Fruit fly (Drosophila melanogaster): ENCODE data around the gene ymp.

The ymp gene

DNA sequence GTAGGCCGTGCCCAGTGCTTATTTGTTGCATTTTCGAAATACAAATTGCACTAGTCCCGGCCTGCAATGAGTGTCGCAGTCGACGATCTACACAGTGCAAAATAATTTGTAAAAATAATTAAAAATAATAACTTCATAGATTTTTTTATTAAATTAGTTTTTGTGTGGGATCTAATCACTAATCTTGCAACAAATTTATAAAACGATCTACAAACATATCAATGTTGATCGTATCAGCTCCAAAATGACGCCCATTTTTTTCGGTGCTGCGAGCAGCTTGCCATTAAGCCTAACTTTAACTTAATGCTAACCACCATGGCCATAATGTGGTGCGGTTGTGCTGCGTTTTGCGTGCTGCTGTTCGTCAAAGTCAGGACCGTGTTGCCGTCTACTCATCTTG is 42.5 kb upstream of the ymp start (continued):
- TF ChIP-seq mirr (GFP tag; optimal IDR thresholded peaks at IDR 0.05): no peak
- TF ChIP-seq HHEX (GFP tag; optimal IDR thresholded peaks at IDR 0.05): no peak
- peak; percentile 28; the same call in 1 of the 2 replicates for TF ChIP-seq CG10366 (GFP tag; IDR thresholded peaks at IDR 0.05)
- 0 out of 3 replicates have a peak, but pooled peaks have one; percentile 45 for TF ChIP-seq ci (GFP tag; IDR thresholded peaks at IDR 0.05)
- peak; percentile 2 for TF ChIP-seq CG6254 (GFP tag; optimal IDR thresholded peaks at IDR 0.05)
- TF ChIP-seq Xbp1 (GFP tag; optimal IDR thresholded peaks at IDR 0.05): peak; percentile 2
- TF ChIP-seq Drgx (GFP tag; IDR thresholded peaks at IDR 0.05): peak; percentile 59
- peak; percentile 5 for TF ChIP-seq CG18599 (GFP tag; optimal IDR thresholded peaks at IDR 0.05)
- TF ChIP-seq Xrp1 (GFP tag; IDR thresholded peaks at IDR 0.05): peak; percentile 53; the same call in 1 of the 2 replicates
- TF ChIP-seq CG4854 (GFP tag; optimal IDR thresholded peaks at IDR 0.05): no peak
- 0 out of 2 replicates have a peak, but pooled peaks have one; percentile 12 for TF ChIP-seq wdn (GFP tag; IDR thresholded peaks at IDR 0.05)
- TF ChIP-seq CG12236 (GFP tag; optimal IDR thresholded peaks at IDR 0.05): no peak
- peak; percentile 27 for TF ChIP-seq PHDP (tag; optimal IDR thresholded peaks at IDR 0.05)
- 0 out of 2 replicates have a peak, but pooled peaks have one; percentile 36 for TF ChIP-seq Ptx1 (GFP tag; IDR thresholded peaks at IDR 0.05)
- TF ChIP-seq Dfd (GFP tag; optimal IDR thresholded peaks at IDR 0.05): no peak
- peak; percentile 24 for TF ChIP-seq phol (tag; optimal IDR thresholded peaks at IDR 0.05)
- peak; percentile 25 for TF ChIP-seq az2 (GFP tag; optimal IDR thresholded peaks at IDR 0.05)
- TF ChIP-seq CG11247 (GFP tag; IDR thresholded peaks at IDR 0.05): no peak
- TF ChIP-seq Ada2b (GFP tag; IDR thresholded peaks at IDR 0.05): peak; percentile 41; the same call in 1 of the 2 replicates
- TF ChIP-seq CG17385 (GFP tag; optimal IDR thresholded peaks at IDR 0.05): peak; percentile 10
- TF ChIP-seq CG10267 (tag; optimal IDR thresholded peaks at IDR 0.05): peak; percentile 4
- 0 out of 2 replicates have a peak, but pooled peaks have one; percentile 10 for TF ChIP-seq vvl (GFP tag; IDR thresholded peaks at IDR 0.05)
- TF ChIP-seq eyg (GFP tag; optimal IDR thresholded peaks at IDR 0.05): no peak
- TF ChIP-seq sens-2 (GFP tag; IDR thresholded peaks at IDR 0.05): 0 out of 2 replicates have a peak, but pooled peaks have one; percentile 28
- 0 out of 2 replicates have a peak, but pooled peaks have one; percentile 25 for TF ChIP-seq CG14014 (GFP tag; IDR thresholded peaks at IDR 0.05)
- peak; percentile 28; the same call in 1 of the 2 replicates for TF ChIP-seq slbo (GFP tag; IDR thresholded peaks at IDR 0.05)
- no peak for TF ChIP-seq lov (optimal IDR thresholded peaks at IDR 0.05)
- TF ChIP-seq lov (GFP tag; IDR thresholded peaks at IDR 0.05): no peak
- no peak for TF ChIP-seq emc (GFP tag; optimal IDR thresholded peaks at IDR 0.05)
- peak; percentile 46; the same call in 2 of the 3 replicates for TF ChIP-seq row (GFP tag; IDR thresholded peaks at IDR 0.05)

DNA sequence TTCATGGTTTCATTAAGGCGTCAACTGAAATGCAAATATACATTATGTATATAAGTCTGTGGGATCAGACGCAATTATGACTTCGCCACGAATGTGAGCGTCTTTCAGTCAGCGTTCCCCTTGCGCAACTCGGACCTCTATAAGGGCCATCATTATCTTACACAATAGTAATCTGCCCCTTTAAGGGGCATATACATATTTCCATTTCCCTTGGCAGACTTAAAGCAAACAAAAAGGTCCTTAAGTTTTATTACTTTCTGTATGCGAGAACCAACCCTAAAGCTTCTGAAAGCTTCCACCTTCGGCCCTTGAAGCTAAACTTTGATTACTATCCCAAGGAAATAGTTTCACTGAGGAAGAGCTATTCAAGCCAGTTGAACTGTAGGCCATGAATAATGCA is 41.5 kb upstream of the ymp start:
- TF ChIP-seq CG13894 (tag; optimal IDR thresholded peaks at IDR 0.05) (peak; percentile 64), ssp (GFP tag; IDR thresholded peaks at IDR 0.05) (no peak), so (GFP tag; IDR thresholded peaks at IDR 0.05) (no peak), GATAe (GFP tag; conservative IDR thresholded peaks at IDR 0.05) (no peak), abd-A (tag; optimal IDR thresholded peaks at IDR 0.05) (peak; percentile 52), Pdp1 (GFP tag; optimal IDR thresholded peaks at IDR 0.05) (peak in 1 of 2 experiments; percentile 32), lab (GFP tag; optimal IDR thresholded peaks at IDR 0.05) (no peak), sens (GFP tag) (peak; percentile 58)

dm6 chr3R:25648258-25648606 is 39.3 kb upstream of the ymp start:
- no peak for TF ChIP-seq CG34376 (GFP tag; optimal IDR thresholded peaks at IDR 0.05)
- TF ChIP-seq CG8924 (tag; optimal IDR thresholded peaks at IDR 0.05): peak; percentile 1
- TF ChIP-seq CG43689 (GFP tag; IDR thresholded peaks at IDR 0.05): no peak
- TF ChIP-seq insv (GFP tag; optimal IDR thresholded peaks at IDR 0.05): no peak
- TF ChIP-seq Doc3 (GFP tag; IDR thresholded peaks at IDR 0.05; ENCODE audit: partially characterized antibody): peak; percentile 3; the same call in 1 of the 3 replicates
- TF ChIP-seq seq (GFP tag; IDR thresholded peaks at IDR 0.05): no peak
- TF ChIP-seq h (optimal IDR thresholded peaks at IDR 0.05): no peak
- TF ChIP-seq Dp (GFP tag; optimal IDR thresholded peaks at IDR 0.05): no peak
- no peak for TF ChIP-seq HLHmδ (GFP tag; optimal IDR thresholded peaks at IDR 0.05)
- no peak for TF ChIP-seq fd3F (GFP tag; optimal IDR thresholded peaks at IDR 0.05)
- TF ChIP-seq CG15696 (tag; optimal IDR thresholded peaks at IDR 0.05): no peak
- TF ChIP-seq CG3726 (GFP tag; IDR thresholded peaks at IDR 0.05): no peak
- TF ChIP-seq toy (GFP tag; IDR thresholded peaks at IDR 0.05): no peak
- no peak for TF ChIP-seq lab (GFP tag; optimal IDR thresholded peaks at IDR 0.05)
- no peak for TF ChIP-seq CG2120 (GFP tag; optimal IDR thresholded peaks at IDR 0.05)

Data from whole organism, embryonic.